2 fruit fly cellular contexts compared by ENCODE assay signal in genomic region chr3R:26969743-26970142, dm6.
TF ChIP-seq lines count a peak whose summit lies in the region.

No protein-coding gene starts in this region.

- no peak for TF ChIP-seq CTCF in whole organism, embryonic (GFP tag; optimal IDR thresholded peaks at IDR 0.05; lab: Kevin White, UChicago)

TF ChIP-seq in whole organism, adult, 20 proteins besides CTCF, POLR2A, EP300 and RAD21:
- no peak for TF ChIP-seq kay (GFP tag; lab: Kevin White, UChicago; ENCODE audit: borderline replicate concordance)
- no peak for TF ChIP-seq CG5204 (GFP tag; optimal IDR thresholded peaks at IDR 0.05; lab: Kevin White, UChicago)
- no peak for TF ChIP-seq ovo (GFP tag; optimal IDR thresholded peaks at IDR 0.05; lab: Kevin White, UChicago)
- peak; percentile 37 for TF ChIP-seq bab1 (GFP tag; optimal IDR thresholded peaks at IDR 0.05; lab: Kevin White, UChicago)
- no peak for TF ChIP-seq Clk (GFP tag; optimal IDR thresholded peaks at IDR 0.05; lab: Kevin White, UChicago)
- peak; percentile 24 for TF ChIP-seq CG14711 (tag; optimal IDR thresholded peaks at IDR 0.05; lab: Kevin White, UChicago)
- no peak for TF ChIP-seq cic (GFP tag; optimal IDR thresholded peaks at IDR 0.05; lab: Kevin White, UChicago)
- TF ChIP-seq Crg-1 (GFP tag; optimal IDR thresholded peaks at IDR 0.05; lab: Kevin White, UChicago), result no peak
- peak; percentile 22 for TF ChIP-seq tj (GFP tag; optimal IDR thresholded peaks at IDR 0.05; lab: Kevin White, UChicago)
TF ChIP-seq in whole organism, adult: peak in this region for 3.

TF ChIP-seq in whole organism, embryonic, 481 proteins besides CTCF, POLR2A, EP300 and RAD21:
- TF ChIP-seq ato (GFP tag; IDR thresholded peaks at IDR 0.05; lab: Robert Waterston, UW; ENCODE audit: partially characterized antibody) (no peak), CG1233 (GFP tag; optimal IDR thresholded peaks at IDR 0.05; lab: Kevin White, UChicago) (no peak), gfzf (GFP tag; optimal IDR thresholded peaks at IDR 0.05; lab: Kevin White, UChicago) (no peak), Dad (GFP tag; optimal IDR thresholded peaks at IDR 0.05; lab: Kevin White, UChicago) (no peak), CG15269 (tag; optimal IDR thresholded peaks at IDR 0.05; lab: Kevin White, UChicago) (peak; percentile 31), CG14667 (GFP tag; IDR thresholded peaks at IDR 0.05; lab: Robert Waterston, UW) (no peak), Gsc (GFP tag; IDR thresholded peaks at IDR 0.05; lab: Robert Waterston, UW) (no peak), Usf (GFP tag; optimal IDR thresholded peaks at IDR 0.05; lab: Kevin White, UChicago) (no peak), Hr51 (GFP tag; optimal IDR thresholded peaks at IDR 0.05; lab: Kevin White, UChicago) (no peak), tin (GFP tag; optimal IDR thresholded peaks at IDR 0.05; lab: Kevin White, UChicago) (no peak), CG12942 (GFP tag; optimal IDR thresholded peaks at IDR 0.05; lab: Kevin White, UChicago) (no peak), CG6689 (GFP tag; IDR thresholded peaks at IDR 0.05; lab: Robert Waterston, UW) (no peak), fd96Cb (tag; optimal IDR thresholded peaks at IDR 0.05; lab: Kevin White, UChicago) (no peak), CG2120 (GFP tag; optimal IDR thresholded peaks at IDR 0.05; lab: Kevin White, UChicago) (peak; percentile 12), CG15601 (tag; optimal IDR thresholded peaks at IDR 0.05; lab: Kevin White, UChicago) (no peak), CG13296 (GFP tag; optimal IDR thresholded peaks at IDR 0.05; lab: Kevin White, UChicago) (no peak), tio (GFP tag; optimal IDR thresholded peaks at IDR 0.05; lab: Kevin White, UChicago) (no peak), MTF-1 (GFP tag; optimal IDR thresholded peaks at IDR 0.05; lab: Kevin White, UChicago; ENCODE audit: borderline replicate concordance) (no peak), CG15011 (GFP tag; optimal IDR thresholded peaks at IDR 0.05; lab: Kevin White, UChicago) (no peak), CG14441 (GFP tag; IDR thresholded peaks at IDR 0.05; lab: Robert Waterston, UW) (0 out of 2 replicates have a peak, but pooled peaks have one; percentile 13), Spps (tag; optimal IDR thresholded peaks at IDR 0.05; lab: Kevin White, UChicago) (no peak), twi (tag; optimal IDR thresholded peaks at IDR 0.05; lab: Kevin White, UChicago) (no peak), CG1792 (GFP tag; optimal IDR thresholded peaks at IDR 0.05; lab: Kevin White, UChicago) (no peak), crp (GFP tag; optimal IDR thresholded peaks at IDR 0.05; lab: Kevin White, UChicago) (no peak), CG3838 (GFP tag; optimal IDR thresholded peaks at IDR 0.05; lab: Kevin White, UChicago) (no peak), row (GFP tag; IDR thresholded peaks at IDR 0.05; lab: Robert Waterston, UW) (peak; percentile 69; the same call in 2 of the 3 replicates), klu (GFP tag; IDR thresholded peaks at IDR 0.05; lab: Robert Waterston, UW) (no peak), CG30431 (GFP tag; optimal IDR thresholded peaks at IDR 0.05; lab: Kevin White, UChicago) (no peak), CG31224 (GFP tag; IDR thresholded peaks at IDR 0.05; lab: Robert Waterston, UW) (0 out of 2 replicates have a peak, but pooled peaks have one; percentile 5), lbe (GFP tag; optimal IDR thresholded peaks at IDR 0.05; lab: Kevin White, UChicago) (no peak), CG2678 (tag; optimal IDR thresholded peaks at IDR 0.05; lab: Kevin White, UChicago) (peak; percentile 47), dimm (GFP tag; IDR thresholded peaks at IDR 0.05; lab: Robert Waterston, UW) (no peak), lab (GFP tag; optimal IDR thresholded peaks at IDR 0.05; lab: Kevin White, UChicago) (peak; percentile 30), wor (GFP tag; IDR thresholded peaks at IDR 0.05; lab: Robert Waterston, UW) (no peak), fd64A (GFP tag; optimal IDR thresholded peaks at IDR 0.05; lab: Kevin White, UChicago) (no peak), CG16779 (GFP tag; IDR thresholded peaks at IDR 0.05; lab: Robert Waterston, UW) (no peak), lilli (GFP tag; optimal IDR thresholded peaks at IDR 0.05; lab: Kevin White, UChicago) (no peak), ttk (GFP tag; IDR thresholded peaks at IDR 0.05; lab: Robert Waterston, UW) (no peak), CG18764 (GFP tag; optimal IDR thresholded peaks at IDR 0.05; lab: Kevin White, UChicago) (no peak), CG17829 (tag; optimal IDR thresholded peaks at IDR 0.05; lab: Kevin White, UChicago) (no peak), CG11085 (GFP tag; IDR thresholded peaks at IDR 0.05; lab: Robert Waterston, UW) (no peak), esg (GFP tag; conservative IDR thresholded peaks at IDR 0.05; lab: Robert Waterston, UW) (no peak), CG13287 (GFP tag; IDR thresholded peaks at IDR 0.05; lab: Robert Waterston, UW; ENCODE audit: partially characterized antibody) (no peak), E2f1 (GFP tag; IDR thresholded peaks at IDR 0.05; lab: Robert Waterston, UW) (0 out of 2 replicates have a peak, but pooled peaks have one; percentile 17), CG31365 (tag; optimal IDR thresholded peaks at IDR 0.05; lab: Kevin White, UChicago) (no peak), Meics (GFP tag; optimal IDR thresholded peaks at IDR 0.05; lab: Kevin White, UChicago) (peak; percentile 37), Hand (GFP tag; optimal IDR thresholded peaks at IDR 0.05; lab: Kevin White, UChicago) (no peak), D19A (tag; optimal IDR thresholded peaks at IDR 0.05; lab: Kevin White, UChicago) (peak; percentile 79), slbo (GFP tag; IDR thresholded peaks at IDR 0.05; lab: Robert Waterston, UW) (no peak), CG11695 (GFP tag; IDR thresholded peaks at IDR 0.05; lab: Robert Waterston, UW) (0 out of 3 replicates have a peak, but pooled peaks have one; percentile 38), CG7357 (GFP tag; IDR thresholded peaks at IDR 0.05; lab: Robert Waterston, UW) (no peak), Mes4 (GFP tag; optimal IDR thresholded peaks at IDR 0.05; lab: Kevin White, UChicago) (no peak), Eip74EF (GFP tag; optimal IDR thresholded peaks at IDR 0.05; lab: Kevin White, UChicago) (no peak), HLH3B (GFP tag; IDR thresholded peaks at IDR 0.05; lab: Robert Waterston, UW) (no peak), az2 (GFP tag; optimal IDR thresholded peaks at IDR 0.05; lab: Kevin White, UChicago) (no peak), CG9817 (tag; optimal IDR thresholded peaks at IDR 0.05; lab: Kevin White, UChicago) (no peak), Fer3 (tag; optimal IDR thresholded peaks at IDR 0.05; lab: Kevin White, UChicago) (peak; percentile 1), z (GFP tag; IDR thresholded peaks at IDR 0.05; lab: Robert Waterston, UW) (no peak), Ptx1 (GFP tag; IDR thresholded peaks at IDR 0.05; lab: Robert Waterston, UW) (peak; percentile 21; the same call in 1 of the 2 replicates), Awh (GFP tag; IDR thresholded peaks at IDR 0.05; lab: Robert Waterston, UW) (no peak), eyg (GFP tag; optimal IDR thresholded peaks at IDR 0.05; lab: Kevin White, UChicago) (no peak), wek (GFP tag; optimal IDR thresholded peaks at IDR 0.05; lab: Kevin White, UChicago) (no peak), vfl (GFP tag; optimal IDR thresholded peaks at IDR 0.05; lab: Kevin White, UChicago) (no peak), CG13624 (GFP tag; optimal IDR thresholded peaks at IDR 0.05; lab: Kevin White, UChicago) (peak; percentile 3)
